Worm (Caenorhabditis elegans) whole organism, young adult: ENCODE results near the gene lnkn-1.
A peak's percentile ranks its signal among the peaks of the same experiment; 100 is the strongest.

Experiments
- F10E7.11 ChIP-seq: sonication (generic microtip); optimal IDR thresholded peaks from 2 replicates; lab custom pipeline; 2017; ENCODE audit warnings: mild to moderate bottlenecking, missing genetic modification characterization, moderate library complexity, missing compliant biosample characterization
- ama-1 ChIP-seq, 3 experiments: fragments of 150-350 bp in 1 of 3; sonication (generic microtip) in 2 of 3; optimal IDR thresholded peaks; 2 replicates each; lab custom pipeline; 2014 to 2018; ENCODE audit warnings: missing biosample characterization in 2 of 3, missing genetic modification characterization in 2 of 3, missing genetic modification reagents in 2 of 3
- attf-3 ChIP-seq: fragments of 200-800 bp; sonication (Bioruptor generic); conservative IDR thresholded peaks from 2 replicates; pipeline ENCODE4 v1.3.6; 2022; ENCODE audit warnings: missing genetic modification reagents, missing genetic modification characterization, missing compliant biosample characterization
- cebp-1 ChIP-seq, 2 experiments: fragments of 200-800 bp in 1 of 2; sonication (Bioruptor generic) in 1 of 2; sonication (generic microtip) in 1 of 2; IDR thresholded peaks in 1 of 2; optimal IDR thresholded peaks in 1 of 2; 2 replicates each; pipeline versions ENCODE4 v1.3.6 to Lab custom; 2017 to 2022; ENCODE audit warnings: missing compliant biosample characterization in 2 of 2, missing genetic modification characterization in 2 of 2, mild to moderate bottlenecking in 1 of 2, missing genetic modification reagents in 1 of 2, moderate library complexity in 1 of 2
- dpl-1 ChIP-seq: fragments of 150-350 bp; optimal IDR thresholded peaks from 2 replicates; lab custom pipeline; 2014; ENCODE audit warnings: missing biosample characterization, missing genetic modification reagents, missing genetic modification characterization
- hsf-1 ChIP-seq: fragments of 200-800 bp; sonication (Bioruptor generic); IDR thresholded peaks from 2 replicates; pipeline ENCODE4 v1.3.6; 2022; ENCODE audit warnings: missing genetic modification reagents, missing genetic modification characterization, missing compliant biosample characterization
- pha-4 ChIP-seq: fragments of 150-350 bp; sonication (generic microtip); optimal IDR thresholded peaks from 2 replicates; lab custom pipeline; 2014; ENCODE audit warnings: missing biosample characterization, missing genetic modification reagents, missing genetic modification characterization
- rec-8 ChIP-seq, 2 experiments: sonication (generic microtip); optimal IDR thresholded peaks; 2 replicates each; lab custom pipeline; 2016; ENCODE audit warnings: mild to moderate bottlenecking in 2 of 2, missing genetic modification characterization in 2 of 2, missing genetic modification reagents in 2 of 2, missing genotype in 2 of 2, missing biosample characterization in 1 of 2, missing compliant biosample characterization in 1 of 2, moderate library complexity in 1 of 2
- unc-130 ChIP-seq: sonication (generic microtip); optimal IDR thresholded peaks from 2 replicates; lab custom pipeline; 2016; ENCODE audit warnings: missing genetic modification reagents, missing genetic modification characterization, missing compliant biosample characterization
- ztf-26 ChIP-seq: sonication (generic microtip); optimal IDR thresholded peaks from 2 replicates; lab custom pipeline; 2017; ENCODE audit warnings: missing genetic modification characterization, missing compliant biosample characterization

- TF ChIP-seq ztf-26, result no peak
- peak; percentile 24 for TF ChIP-seq F10E7.11 (tag; lab: Kevin White, UChicago)
- TF ChIP-seq cebp-1 (GFP tag; IDR thresholded peaks at IDR 0.05; lab: Robert Waterston, UW), result 0 out of 2 replicates have a peak, but pooled peaks have one; percentile 47
- no peak for TF ChIP-seq cebp-1 (tag; optimal IDR thresholded peaks at IDR 0.05; lab: Kevin White, UChicago)
- TF ChIP-seq unc-130 (GFP tag; lab: Kevin White, UChicago), result peak; percentile 39
- no peak for TF ChIP-seq hsf-1 (GFP tag; lab: Robert Waterston, UW)
- TF ChIP-seq dpl-1, result no peak
- TF ChIP-seq ama-1 (optimal IDR thresholded peaks at IDR 0.05; lab: Kevin White, UChicago), result no peak
- peak; percentile 58 to 64 for TF ChIP-seq ama-1 (GFP tag; optimal IDR thresholded peaks at IDR 0.05; lab: Kevin White, UChicago)
- TF ChIP-seq pha-4 (tag; lab: Kevin White, UChicago), result no peak
- peak; percentile 63 to 87 for TF ChIP-seq rec-8 (tag; optimal IDR thresholded peaks at IDR 0.05; lab: Kevin White, UChicago)
- no peak for TF ChIP-seq attf-3 (GFP tag; lab: Robert Waterston, UW)
These were observed 47.5 kb downstream of the lnkn-1 start for ce11 chrIII:8937571-8937970.
